Worm (Caenorhabditis elegans) whole organism, L2 larva: ENCODE results near the gene Y105C5B.1413.

Experiments
- alr-1 ChIP-seq: fragments of 150-350 bp; optimal IDR thresholded peaks from 2 replicates; lab custom pipeline; 2014; ENCODE audit warnings: missing biosample characterization, missing genetic modification characterization
- ceh-82 ChIP-seq: fragments of 150-350 bp; optimal IDR thresholded peaks from 2 replicates; lab custom pipeline; 2014; ENCODE audit warnings: missing biosample characterization, missing genetic modification characterization
- gmeb-1 ChIP-seq: fragments of 150-350 bp; optimal IDR thresholded peaks from 2 replicates; lab custom pipeline; 2014; ENCODE audit warnings: missing biosample characterization, missing genetic modification characterization
- nhr-10 ChIP-seq: sonication (generic microtip); optimal IDR thresholded peaks from 2 replicates; lab custom pipeline; 2017; ENCODE audit warnings: missing biosample characterization, missing genetic modification characterization
- nhr-12 ChIP-seq: fragments of 150-350 bp; optimal IDR thresholded peaks from 2 replicates; lab custom pipeline; 2014; ENCODE audit warnings: missing biosample characterization, missing genetic modification characterization
- sma-3 ChIP-seq: sonication (generic microtip); optimal IDR thresholded peaks from 2 replicates; lab custom pipeline; 2016; ENCODE audit warnings: missing genetic modification reagents, missing genetic modification characterization, missing compliant biosample characterization
- snpc-4 ChIP-seq: fragments of 150-350 bp; optimal IDR thresholded peaks from 2 replicates; lab custom pipeline; 2014; ENCODE audit warnings: missing biosample characterization, missing genetic modification characterization
- unc-39 ChIP-seq: fragments of 150-350 bp; optimal IDR thresholded peaks from 2 replicates; lab custom pipeline; 2014; ENCODE audit warnings: missing biosample characterization, missing genetic modification characterization
- zag-1 ChIP-seq: fragments of 150-350 bp; optimal IDR thresholded peaks from 2 replicates; lab custom pipeline; 2014; ENCODE audit warnings: missing biosample characterization, missing genetic modification characterization

DNA sequence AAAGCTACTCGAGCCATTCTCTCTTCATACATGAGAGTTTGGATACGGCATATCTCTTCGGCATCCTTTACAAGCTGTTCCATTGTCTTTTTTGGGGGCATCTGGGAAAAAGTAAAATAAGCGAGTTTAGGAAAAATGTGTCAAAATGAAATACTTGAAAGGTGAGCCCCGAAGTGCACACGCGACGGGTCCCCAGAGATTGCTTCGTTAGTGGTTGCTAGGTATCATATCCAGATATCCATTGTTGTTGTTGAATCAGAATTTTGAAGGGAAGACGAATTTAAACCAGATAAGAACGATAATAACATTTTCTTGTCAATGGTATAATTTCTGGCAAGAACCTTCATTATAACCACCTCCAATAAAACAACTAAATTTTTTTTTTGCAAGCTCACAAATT lies 26.5 kb upstream of the Y105C5B.1413 start, which contains the start of gene H25K10.2:
- TF ChIP-seq sma-3 (GFP tag; lab: Kevin White, UChicago) (no peak), snpc-4 (tag; lab: Kevin White, UChicago) (no peak), nhr-10 (tag; lab: Kevin White, UChicago) (no peak), alr-1 (tag; lab: Kevin White, UChicago) (no peak), ceh-82 (tag; lab: Kevin White, UChicago) (no peak), unc-39 (tag; lab: Kevin White, UChicago) (no peak), gmeb-1 (no peak), nhr-12 (tag; lab: Kevin White, UChicago) (no peak), zag-1 (tag; lab: Kevin White, UChicago) (no peak)
